Worm (Caenorhabditis elegans) whole organism, late embryonic: ENCODE data around the gene msp-56.

Experiments
- ets-4 ChIP-seq: sonication (generic microtip); optimal IDR thresholded peaks from 2 replicates; lab custom pipeline; 2016; ENCODE audit warnings: missing genetic modification characterization, missing compliant biosample characterization
- pag-3 ChIP-seq: sonication (generic microtip); optimal IDR thresholded peaks from 2 replicates; lab custom pipeline; 2016; ENCODE audit warnings: missing compliant biosample characterization, missing genetic modification characterization, borderline replicate concordance
- syd-9 ChIP-seq: sonication (generic microtip); optimal IDR thresholded peaks from 2 replicates; lab custom pipeline; 2016; ENCODE audit warnings: mild to moderate bottlenecking, missing genetic modification characterization, moderate library complexity, missing compliant biosample characterization
- unc-55 ChIP-seq: sonication (generic microtip); optimal IDR thresholded peaks from 2 replicates; lab custom pipeline; 2017; ENCODE audit warnings: missing biosample characterization, missing genetic modification reagents, missing genetic modification characterization
- unc-86 ChIP-seq: sonication (generic microtip); optimal IDR thresholded peaks from 2 replicates; lab custom pipeline; 2016; ENCODE audit warnings: missing genetic modification characterization, missing compliant biosample characterization

DNA sequence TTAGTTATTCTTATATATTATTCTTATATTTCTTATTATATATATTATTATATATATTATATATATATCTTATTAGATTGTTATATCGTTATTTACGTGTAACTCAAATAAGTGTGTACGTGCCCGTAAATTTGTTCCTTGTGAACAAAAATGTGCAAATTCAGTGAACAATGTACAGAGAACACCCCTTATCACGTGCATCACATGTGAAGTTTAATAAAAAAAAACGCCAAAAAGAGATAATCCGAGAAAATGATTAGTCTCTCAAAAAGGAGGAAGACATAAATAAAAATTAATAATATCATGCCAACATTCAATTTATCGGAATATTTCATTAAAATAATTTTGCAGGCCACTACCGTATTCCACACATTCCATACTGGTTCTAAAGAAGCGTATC is 41.7 kb upstream of the msp-56 start:
- TF ChIP-seq ets-4 (tag; lab: Kevin White, UChicago): no peak
- no peak for TF ChIP-seq pag-3
- no peak for TF ChIP-seq unc-55 (GFP tag; lab: Kevin White, UChicago)
- no peak for TF ChIP-seq unc-86
- no peak for TF ChIP-seq syd-9 (tag; lab: Kevin White, UChicago)
